Worm (Caenorhabditis elegans): Measurements from ENCODE around the gene scl-27.

DNA sequence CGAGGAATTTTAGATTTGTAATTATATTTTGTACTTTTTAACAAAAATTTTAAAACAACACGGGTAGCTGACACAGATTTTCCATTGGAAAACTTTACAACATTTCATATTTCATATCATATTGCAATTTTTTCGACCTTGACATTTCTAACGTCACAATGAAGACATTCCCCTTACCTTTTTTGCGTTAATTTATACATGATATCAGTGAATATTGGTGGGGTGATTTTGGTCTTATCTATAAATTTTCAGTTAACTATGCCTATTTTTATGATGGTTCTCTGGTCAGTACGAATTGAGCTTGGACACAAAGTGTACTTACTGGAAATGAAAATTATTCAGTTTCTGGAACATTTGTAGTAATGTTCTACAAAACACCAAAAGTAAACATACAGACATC, 15.3 kb upstream of the scl-27 start:
- TF ChIP-seq skn-1 (tag; optimal IDR thresholded peaks at IDR 0.05): no peak
- TF ChIP-seq unc-62 (GFP tag; optimal IDR thresholded peaks at IDR 0.05): no peak
- TF ChIP-seq vab-15 (tag; optimal IDR thresholded peaks at IDR 0.05): no peak
- no peak for TF ChIP-seq egl-27 (tag; optimal IDR thresholded peaks at IDR 0.05)
- no peak for TF ChIP-seq elt-3 (tag; optimal IDR thresholded peaks at IDR 0.05)
- no peak for TF ChIP-seq sox-4 (tag; optimal IDR thresholded peaks at IDR 0.05)
- no peak for TF ChIP-seq nhr-237 (tag; optimal IDR thresholded peaks at IDR 0.05)
- TF ChIP-seq unc-98 (GFP tag; IDR thresholded peaks at IDR 0.05): no peak
- TF ChIP-seq lin-35 (GFP tag; optimal IDR thresholded peaks at IDR 0.05): no peak

Data from whole organism, L1 larva.